Worm (Caenorhabditis elegans) whole organism, L3 larva: ENCODE measurements around the gene F22E5.20.

Experiments used
- R02D3.7 ChIP-seq: fragments of 150-350 bp; optimal IDR thresholded peaks from 2 replicates; lab custom pipeline; 2014; ENCODE audit warnings: missing biosample characterization, missing genetic modification characterization
- ZK546.5 ChIP-seq: sonication (generic microtip); optimal IDR thresholded peaks from 2 replicates; lab custom pipeline; 2017; ENCODE audit warnings: missing biosample characterization, missing genetic modification characterization
- ama-1 ChIP-seq: fragments of 150-350 bp; optimal IDR thresholded peaks from 2 replicates; lab custom pipeline; 2018
- ceh-28 ChIP-seq: fragments of 150-350 bp; optimal IDR thresholded peaks from 2 replicates; lab custom pipeline; 2014; ENCODE audit warnings: missing biosample characterization, missing genetic modification reagents, missing genetic modification characterization
- ceh-82 ChIP-seq: fragments of 150-350 bp; optimal IDR thresholded peaks from 2 replicates; lab custom pipeline; 2014; ENCODE audit warnings: missing biosample characterization, missing genetic modification characterization
- ceh-9 ChIP-seq: sonication (generic microtip); optimal IDR thresholded peaks from 2 replicates; lab custom pipeline; 2018; ENCODE audit warnings: missing biosample characterization, missing genetic modification characterization
- daf-12 ChIP-seq: fragments of 150-350 bp; optimal IDR thresholded peaks from 2 replicates; lab custom pipeline; 2014; ENCODE audit warnings: missing biosample characterization, missing genetic modification reagents, missing genetic modification characterization
- elt-1 ChIP-seq: fragments of 150-350 bp; optimal IDR thresholded peaks from 2 replicates; lab custom pipeline; 2014; ENCODE audit warnings: missing biosample characterization, missing genetic modification characterization
- elt-3 ChIP-seq, 3 experiments: fragments of 150-350 bp in 1 of 3; sonication (generic microtip) in 2 of 3; optimal IDR thresholded peaks; 2 replicates in 2 of 3; 4 replicates in 1 of 3; lab custom pipeline; 2014 to 2017; ENCODE audit warnings: missing biosample characterization in 3 of 3, missing genetic modification characterization in 3 of 3
- fkh-2 ChIP-seq: fragments of 150-350 bp; optimal IDR thresholded peaks from 2 replicates; lab custom pipeline; 2014; ENCODE audit warnings: missing biosample characterization, missing genetic modification reagents, missing genetic modification characterization
- fos-1 ChIP-seq: fragments of 150-350 bp; optimal IDR thresholded peaks from 2 replicates; lab custom pipeline; 2014; ENCODE audit warnings: missing biosample characterization, missing genetic modification characterization
- hmg-11 ChIP-seq: sonication (generic microtip); optimal IDR thresholded peaks from 2 replicates; lab custom pipeline; 2016; ENCODE audit warnings: missing genetic modification characterization, missing compliant biosample characterization
- jun-1 ChIP-seq: fragments of 150-350 bp; optimal IDR thresholded peaks from 2 replicates; lab custom pipeline; 2014; ENCODE audit warnings: missing biosample characterization, missing genetic modification reagents, missing genetic modification characterization
- lin-15B ChIP-seq: fragments of 150-350 bp; optimal IDR thresholded peaks from 2 replicates; lab custom pipeline; 2014; ENCODE audit warnings: missing biosample characterization, missing genetic modification characterization
- lsy-12 ChIP-seq: sonication (generic microtip); optimal IDR thresholded peaks from 2 replicates; lab custom pipeline; 2016; ENCODE audit warnings: mild to moderate bottlenecking, missing genetic modification characterization, missing compliant biosample characterization
- nhr-23 ChIP-seq: fragments of 150-350 bp; optimal IDR thresholded peaks from 2 replicates; lab custom pipeline; 2014; ENCODE audit warnings: missing biosample characterization, missing genetic modification reagents, missing genetic modification characterization
- nhr-67 ChIP-seq: fragments of 150-350 bp; optimal IDR thresholded peaks from 2 replicates; lab custom pipeline; 2014; ENCODE audit warnings: missing biosample characterization, missing genetic modification characterization
- nhr-77 ChIP-seq: fragments of 150-350 bp; optimal IDR thresholded peaks from 2 replicates; lab custom pipeline; 2014; ENCODE audit warnings: missing biosample characterization, missing genetic modification characterization
- sea-2 ChIP-seq: fragments of 150-350 bp; sonication (generic microtip); optimal IDR thresholded peaks from 4 replicates; lab custom pipeline; 2014; ENCODE audit warnings: missing biosample characterization, missing genetic modification reagents, missing genetic modification characterization
- tbx-2 ChIP-seq: sonication (generic microtip); optimal IDR thresholded peaks from 2 replicates; lab custom pipeline; 2016; ENCODE audit warnings: mild to moderate bottlenecking, missing genetic modification characterization, missing compliant biosample characterization
- unc-62 ChIP-seq: fragments of 150-350 bp; sonication (generic microtip); optimal IDR thresholded peaks from 4 replicates; lab custom pipeline; 2014; ENCODE audit warnings: missing biosample characterization, missing genetic modification reagents, missing genetic modification characterization

F22E5.20 gene

DNA sequence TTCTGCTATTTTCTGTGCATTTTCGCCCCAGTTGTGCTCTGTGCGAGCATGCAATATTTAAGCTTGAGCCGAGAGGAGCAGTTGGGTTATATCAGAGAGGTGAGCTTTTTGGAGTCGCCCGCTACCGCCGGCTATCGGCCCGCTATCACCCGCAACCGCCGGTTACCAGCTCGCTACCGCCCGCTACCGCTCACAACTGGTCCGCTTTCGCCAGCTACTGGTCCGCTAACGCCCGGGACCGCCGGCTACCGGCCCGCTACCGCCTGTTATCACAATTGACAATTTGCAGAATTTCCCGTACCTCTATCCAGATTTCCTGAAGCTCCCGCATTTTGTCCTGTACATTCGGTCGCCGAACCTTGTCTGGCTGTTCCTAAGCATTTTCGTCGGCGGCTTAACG is 45.0 kb downstream of the F22E5.20 start:
- TF ChIP-seq R02D3.7, result no peak
- TF ChIP-seq nhr-77 (tag; lab: Kevin White, UChicago), result no peak

DNA sequence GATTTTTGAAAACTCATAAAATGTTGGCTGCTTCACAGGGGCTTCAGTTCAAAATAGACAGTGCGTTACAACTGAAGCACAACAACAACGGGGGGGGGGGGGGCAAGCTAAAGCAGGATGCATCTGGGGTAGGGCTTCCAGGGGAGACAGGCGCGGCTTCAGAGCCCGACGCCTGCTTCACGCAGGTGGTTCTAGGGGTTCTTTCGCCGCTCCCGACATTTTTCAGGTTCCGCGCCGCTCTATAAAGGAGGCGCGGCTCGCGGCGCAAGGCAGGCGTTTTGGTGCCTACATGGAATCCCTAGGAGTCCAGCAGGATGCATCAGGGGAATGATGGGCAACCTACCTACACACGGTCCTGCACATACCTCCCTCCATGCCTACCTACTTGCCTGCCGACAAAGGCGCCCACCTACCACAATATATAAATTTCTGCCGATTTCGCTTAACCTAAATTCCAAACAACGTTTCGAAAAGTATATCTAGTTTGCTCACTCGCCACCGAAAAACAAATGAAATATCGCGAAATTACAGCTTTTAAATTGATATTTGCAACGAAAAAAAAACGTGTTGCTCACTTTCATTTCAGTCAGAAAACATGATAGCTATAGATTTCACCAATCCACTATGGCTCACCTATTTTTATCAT is 46.2 kb downstream of the F22E5.20 start, which contains the start of gene sri-71:
Gene sri-71 (plus strand): TSS at position 596 of the 646 bp plus-strand sequence.
- TF ChIP-seq sea-2 (GFP tag; lab: Kevin White, UChicago) (no peak), ceh-9 (tag; lab: Kevin White, UChicago) (no peak), fos-1 (no peak), lin-15B (tag; lab: Kevin White, UChicago) (no peak), daf-12 (no peak), nhr-23 (no peak)

DNA sequence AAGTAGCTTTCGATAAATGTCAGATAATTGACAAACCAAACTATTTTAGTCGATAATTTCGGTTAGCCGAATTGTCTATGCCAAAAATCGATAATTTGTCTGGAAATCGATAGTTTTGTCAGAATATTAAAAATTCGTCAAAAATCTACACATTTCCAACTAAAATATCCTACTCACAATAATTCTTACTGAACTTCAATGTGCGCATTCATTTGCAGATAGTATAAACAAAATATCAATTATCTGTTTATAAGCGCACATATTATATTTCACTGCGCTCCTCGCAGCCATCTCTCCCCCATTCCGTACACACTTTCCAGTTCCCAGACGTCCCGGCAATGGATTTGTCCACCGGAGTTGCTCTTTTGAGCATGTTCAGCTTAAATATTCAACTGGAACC is 48.6 kb downstream of the F22E5.20 start, which contains the start of gene lgc-28:
Gene lgc-28 (plus strand): TSS at position 301 of the 400 bp plus-strand sequence.
- TF ChIP-seq hmg-11 (tag; lab: Kevin White, UChicago), result no peak
- TF ChIP-seq fkh-2 (tag; lab: Kevin White, UChicago), result no peak
- no peak for TF ChIP-seq lin-15B (tag; lab: Kevin White, UChicago)
- no peak for TF ChIP-seq ama-1 (lab: Kevin White, UChicago)
- no peak for TF ChIP-seq ZK546.5 (tag; lab: Kevin White, UChicago)
- no peak for TF ChIP-seq nhr-67 (tag; lab: Kevin White, UChicago)
- no peak for TF ChIP-seq jun-1
- no peak for TF ChIP-seq lsy-12
- no peak for TF ChIP-seq tbx-2 (tag; lab: Kevin White, UChicago)
- TF ChIP-seq elt-1 (tag; lab: Kevin White, UChicago), result no peak
- no peak for TF ChIP-seq ceh-82 (tag; lab: Kevin White, UChicago)
- no peak for TF ChIP-seq unc-62 (GFP tag; lab: Kevin White, UChicago)
- no peak for TF ChIP-seq elt-3 (tag; optimal IDR thresholded peaks at IDR 0.05; lab: Kevin White, UChicago)

DNA sequence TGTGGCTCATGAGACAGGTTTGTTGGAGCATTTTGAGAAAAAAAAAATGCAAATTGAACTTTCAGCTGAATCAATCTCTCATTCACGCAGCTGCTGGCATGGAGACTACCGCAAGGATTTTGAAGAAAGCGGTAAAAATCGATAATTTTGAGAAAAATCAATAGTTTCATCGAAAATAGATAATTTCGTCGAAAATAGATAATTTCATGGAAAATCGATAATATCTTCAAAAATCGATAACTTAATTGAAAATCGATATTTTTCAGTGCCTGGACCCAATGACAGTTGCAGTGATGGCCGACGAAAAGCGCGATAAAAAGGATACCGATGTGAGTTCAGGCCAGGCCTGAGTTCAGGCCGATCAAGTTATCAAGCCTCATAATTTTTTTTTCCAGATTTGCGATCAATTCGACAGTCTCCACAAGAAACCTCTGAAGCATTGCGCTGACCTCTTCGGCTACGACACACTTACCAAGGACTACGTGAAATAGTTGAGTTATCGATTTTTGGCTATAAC is 50.4 kb downstream of the F22E5.20 start, which contains the start of gene D2062.4:
Gene D2062.4 (plus strand): TSS at position 467 of the 517 bp plus-strand sequence.
- peak; percentile 54 for TF ChIP-seq ceh-28 (tag; lab: Kevin White, UChicago)
